Worm (Caenorhabditis elegans) whole organism, midembryonic: Measurements from ENCODE around the gene F20B6.5.

Experiments
- T22C8.4 ChIP-seq: fragments of 200-800 bp; sonication (Bioruptor generic); IDR thresholded peaks from 2 replicates; pipeline ENCODE4 v1.3.6; 2022; ENCODE audit warnings: missing genetic modification characterization, missing compliant biosample characterization
- cog-1 ChIP-seq: sonication (generic microtip); optimal IDR thresholded peaks from 2 replicates; lab custom pipeline; 2016; ENCODE audit warnings: missing genetic modification characterization, missing compliant biosample characterization
- flt-1 ChIP-seq: fragments of 200-800 bp; sonication (Bioruptor generic); IDR thresholded peaks from 2 replicates; pipeline ENCODE4 v1.3.6; 2022; ENCODE audit warnings: missing genetic modification characterization, missing compliant biosample characterization
- klf-2 ChIP-seq: fragments of 200-800 bp; sonication (Bioruptor generic); conservative IDR thresholded peaks from 2 replicates; pipeline ENCODE4 v1.3.6; 2022; ENCODE audit warnings: missing genetic modification reagents, missing genetic modification characterization, missing compliant biosample characterization
- med-1 ChIP-seq: sonication (generic microtip); optimal IDR thresholded peaks from 2 replicates; lab custom pipeline; 2017; ENCODE audit warnings: missing genetic modification characterization, mild to moderate bottlenecking, missing compliant biosample characterization, antibody characterized with exemption, missing genetic modification reagents; ENCODE audit not compliant: insufficient read depth
- ref-1 ChIP-seq: fragments of 200-800 bp; sonication (Bioruptor generic); conservative IDR thresholded peaks from 2 replicates; pipeline ENCODE4 v1.3.6; 2022; ENCODE audit warnings: missing genetic modification reagents, missing genetic modification characterization, missing compliant biosample characterization
- tab-1 ChIP-seq: fragments of 200-800 bp; sonication (Bioruptor generic); IDR thresholded peaks from 2 replicates; pipeline ENCODE4 v1.3.6; 2022; ENCODE audit warnings: missing genetic modification characterization, missing compliant biosample characterization
- ztf-23 ChIP-seq: fragments of 200-800 bp; sonication (Bioruptor generic); IDR thresholded peaks from 2 replicates; pipeline ENCODE4 v1.3.6; 2022; ENCODE audit warnings: missing genetic modification reagents, missing genetic modification characterization, missing compliant biosample characterization
- ztf-29 ChIP-seq: fragments of 200-800 bp; sonication (Bioruptor generic); IDR thresholded peaks from 2 replicates; pipeline ENCODE4 v1.3.6; 2022; ENCODE audit warnings: missing genetic modification reagents, missing genetic modification characterization, missing compliant biosample characterization

The F20B6.5 gene

ce11 chrX:4159185-4159871 lies 40.4 kb downstream of the F20B6.5 start:
- TF ChIP-seq T22C8.4 (GFP tag; lab: Robert Waterston, UW): no peak
- TF ChIP-seq klf-2: no peak
- TF ChIP-seq cog-1 (tag; lab: Kevin White, UChicago): no peak
- no peak for TF ChIP-seq flt-1 (GFP tag; lab: Robert Waterston, UW)
- no peak for TF ChIP-seq ztf-29 (GFP tag; lab: Robert Waterston, UW)
- no peak for TF ChIP-seq ref-1 (GFP tag; lab: Robert Waterston, UW)
- TF ChIP-seq tab-1 (GFP tag; lab: Robert Waterston, UW): no peak
- TF ChIP-seq med-1: no peak
- TF ChIP-seq ztf-23 (GFP tag; lab: Robert Waterston, UW): no peak

- no peak for TF ChIP-seq cog-1 (tag; lab: Kevin White, UChicago)
- no peak for TF ChIP-seq tab-1 (GFP tag; lab: Robert Waterston, UW)
- TF ChIP-seq klf-2: no peak
- no peak for TF ChIP-seq ztf-29 (GFP tag; lab: Robert Waterston, UW)
- TF ChIP-seq flt-1 (GFP tag; lab: Robert Waterston, UW): no peak
- no peak for TF ChIP-seq ref-1 (GFP tag; lab: Robert Waterston, UW)
Observed at ce11 chrX:4157896-4158295, 41.8 kb downstream of the F20B6.5 start.

ce11 chrX:4154784-4155183 lies 44.9 kb downstream of the F20B6.5 start:
- TF ChIP-seq cog-1 (tag; lab: Kevin White, UChicago) (no peak), ref-1 (GFP tag; lab: Robert Waterston, UW) (no peak), flt-1 (GFP tag; lab: Robert Waterston, UW) (no peak), T22C8.4 (GFP tag; lab: Robert Waterston, UW) (no peak), tab-1 (GFP tag; lab: Robert Waterston, UW) (no peak)

- no peak for TF ChIP-seq klf-2
- TF ChIP-seq ztf-29 (GFP tag; lab: Robert Waterston, UW): no peak
- no peak for TF ChIP-seq cog-1 (tag; lab: Kevin White, UChicago)
- TF ChIP-seq tab-1 (GFP tag; lab: Robert Waterston, UW): no peak
- TF ChIP-seq ref-1 (GFP tag; lab: Robert Waterston, UW): no peak
- no peak for TF ChIP-seq med-1
- TF ChIP-seq flt-1 (GFP tag; lab: Robert Waterston, UW): no peak
- no peak for TF ChIP-seq T22C8.4 (GFP tag; lab: Robert Waterston, UW)
- TF ChIP-seq ztf-23 (GFP tag; lab: Robert Waterston, UW): no peak
Observed at ce11 chrX:4153343-4153742, 46.4 kb downstream of the F20B6.5 start, which contains the start of gene nck-1. TSS of gene nck-1 (minus strand) at chrX:4153443.

ce11 chrX:4151206-4151605 lies 48.5 kb downstream of the F20B6.5 start:
- TF ChIP-seq T22C8.4 (GFP tag; lab: Robert Waterston, UW): 0 out of 2 replicates have a peak, but pooled peaks have one; percentile 10
- no peak for TF ChIP-seq med-1
- TF ChIP-seq flt-1 (GFP tag; lab: Robert Waterston, UW): 0 out of 2 replicates have a peak, but pooled peaks have one; percentile 29
- TF ChIP-seq ztf-23 (GFP tag; lab: Robert Waterston, UW): no peak
